Worm (Caenorhabditis elegans) whole organism, young adult: Measurements from ENCODE around the gene srx-42.

Experiments used
- B0261.1 ChIP-seq: sonication (generic microtip); optimal IDR thresholded peaks from 2 replicates; lab custom pipeline; 2016; ENCODE audit warnings: mild to moderate bottlenecking, missing genetic modification characterization, moderate library complexity, missing compliant biosample characterization
- C17E4.6 ChIP-seq: fragments of 200-800 bp; sonication (Bioruptor generic); IDR thresholded peaks from 2 replicates; pipeline ENCODE4 v1.3.6; 2022; ENCODE audit warnings: missing genetic modification reagents, missing genetic modification characterization, missing compliant biosample characterization
- F10E7.11 ChIP-seq: sonication (generic microtip); optimal IDR thresholded peaks from 2 replicates; lab custom pipeline; 2017; ENCODE audit warnings: mild to moderate bottlenecking, missing genetic modification characterization, moderate library complexity, missing compliant biosample characterization
- F52B5.7 ChIP-seq: sonication (generic microtip); optimal IDR thresholded peaks from 2 replicates; lab custom pipeline; 2016; ENCODE audit warnings: mild to moderate bottlenecking, missing genetic modification characterization, missing compliant biosample characterization
- K11D2.4 ChIP-seq: fragments of 200-800 bp; sonication (Bioruptor generic); IDR thresholded peaks from 2 replicates; pipeline ENCODE4 v1.3.6; 2022; ENCODE audit warnings: missing genetic modification reagents, missing genetic modification characterization, missing compliant biosample characterization
- K12H6.12 ChIP-seq: fragments of 200-800 bp; sonication (Bioruptor generic); optimal IDR thresholded peaks from 2 replicates; lab custom pipeline; 2018; ENCODE audit warnings: mild to moderate bottlenecking, missing genetic modification characterization, missing compliant biosample characterization
- T26A5.8 ChIP-seq: sonication (generic microtip); optimal IDR thresholded peaks from 2 replicates; lab custom pipeline; 2016; ENCODE audit warnings: missing genetic modification characterization, missing compliant biosample characterization
- Y53F4B.3 ChIP-seq: fragments of 200-800 bp; sonication (Bioruptor generic); IDR thresholded peaks from 2 replicates; pipeline ENCODE4 v1.3.6; 2022; ENCODE audit warnings: missing genetic modification reagents, missing genetic modification characterization, missing compliant biosample characterization
- Y79H2A.3 ChIP-seq: fragments of 200-800 bp; sonication (Bioruptor generic); conservative IDR thresholded peaks from 2 replicates; pipeline ENCODE4 v1.3.6; 2022; ENCODE audit warnings: missing genetic modification reagents, missing genetic modification characterization, missing compliant biosample characterization
- ZK185.1 ChIP-seq: sonication (generic microtip); optimal IDR thresholded peaks from 2 replicates; lab custom pipeline; 2016; ENCODE audit warnings: mild to moderate bottlenecking, missing genetic modification characterization, missing compliant biosample characterization; ENCODE audit not compliant: poor library complexity, severe bottlenecking
- ama-1 ChIP-seq, 3 experiments: fragments of 150-350 bp in 1 of 3; sonication (generic microtip) in 2 of 3; optimal IDR thresholded peaks; 2 replicates each; lab custom pipeline; 2014 to 2018; ENCODE audit warnings: missing biosample characterization in 2 of 3, missing genetic modification characterization in 2 of 3, missing genetic modification reagents in 2 of 3
- athp-1 ChIP-seq: sonication (generic microtip); optimal IDR thresholded peaks from 2 replicates; lab custom pipeline; 2017; ENCODE audit warnings: mild to moderate bottlenecking, missing genetic modification characterization, missing compliant biosample characterization
- bed-1 ChIP-seq: fragments of 200-800 bp; sonication (Bioruptor generic); IDR thresholded peaks from 2 replicates; pipeline ENCODE4 v1.3.6; 2022; ENCODE audit warnings: missing genetic modification reagents, missing genetic modification characterization, missing compliant biosample characterization
- ccch-3 ChIP-seq: fragments of 200-800 bp; sonication (Bioruptor generic); optimal IDR thresholded peaks from 2 replicates; lab custom pipeline; 2018; ENCODE audit warnings: mild to moderate bottlenecking, missing genetic modification characterization, missing compliant biosample characterization
- cebp-2 ChIP-seq: fragments of 200-800 bp; sonication (Bioruptor generic); IDR thresholded peaks from 2 replicates; pipeline ENCODE4 v1.3.6; 2022; ENCODE audit warnings: missing genetic modification characterization, missing compliant biosample characterization
- ceh-100 ChIP-seq: fragments of 200-800 bp; sonication (Bioruptor generic); IDR thresholded peaks from 2 replicates; pipeline ENCODE4 v1.3.6; 2022; ENCODE audit warnings: missing genetic modification reagents, missing genetic modification characterization, missing compliant biosample characterization
- ceh-27 ChIP-seq: fragments of 200-800 bp; sonication (Bioruptor generic); optimal IDR thresholded peaks from 2 replicates; lab custom pipeline; 2018; ENCODE audit warnings: mild to moderate bottlenecking, missing genetic modification characterization, moderate library complexity, missing compliant biosample characterization
- ceh-58 ChIP-seq: fragments of 200-800 bp; sonication (Bioruptor generic); IDR thresholded peaks from 2 replicates; pipeline ENCODE4 v1.3.6; 2022; ENCODE audit warnings: missing genetic modification characterization, missing compliant biosample characterization
- ceh-79 ChIP-seq: sonication (generic microtip); optimal IDR thresholded peaks from 2 replicates; lab custom pipeline; 2017; ENCODE audit warnings: mild to moderate bottlenecking, missing genetic modification characterization, missing compliant biosample characterization
- chd-7 ChIP-seq: sonication (generic microtip); optimal IDR thresholded peaks from 2 replicates; lab custom pipeline; 2016; ENCODE audit warnings: mild to moderate bottlenecking, missing genetic modification characterization, moderate library complexity, missing compliant biosample characterization
- die-1 ChIP-seq: sonication (generic microtip); optimal IDR thresholded peaks from 2 replicates; lab custom pipeline; 2016; ENCODE audit warnings: missing genotype, mild to moderate bottlenecking, missing genetic modification characterization, missing compliant biosample characterization
- egl-44 ChIP-seq: fragments of 200-800 bp; sonication (Bioruptor generic); IDR thresholded peaks from 2 replicates; pipeline ENCODE4 v1.3.6; 2022; ENCODE audit warnings: missing genetic modification reagents, missing genetic modification characterization, missing compliant biosample characterization
- fkh-3 ChIP-seq: sonication (generic microtip); optimal IDR thresholded peaks from 2 replicates; lab custom pipeline; 2016; ENCODE audit warnings: mild to moderate bottlenecking, missing genetic modification characterization, missing compliant biosample characterization
- gei-17 ChIP-seq: fragments of 200-800 bp; sonication (Bioruptor generic); optimal IDR thresholded peaks from 2 replicates; lab custom pipeline; 2018; ENCODE audit warnings: mild to moderate bottlenecking, missing genetic modification characterization, missing compliant biosample characterization
- him-1 ChIP-seq: sonication (generic microtip); optimal IDR thresholded peaks from 2 replicates; lab custom pipeline; 2016; ENCODE audit warnings: missing genotype, missing genetic modification reagents, missing genetic modification characterization, missing compliant biosample characterization
- lag-1 ChIP-seq: fragments of 200-800 bp; sonication (Bioruptor generic); IDR thresholded peaks from 2 replicates; pipeline ENCODE4 v1.3.6; 2022; ENCODE audit warnings: missing genetic modification reagents, missing genetic modification characterization, missing compliant biosample characterization
- lin-35 ChIP-seq, 3 experiments: fragments of 150-350 bp in 2 of 3; sonication (generic microtip) in 1 of 3; optimal IDR thresholded peaks; 2 replicates each; lab custom pipeline; 2014 to 2018; ENCODE audit warnings: missing biosample characterization in 3 of 3, missing genetic modification characterization in 3 of 3, missing genetic modification reagents in 3 of 3
- lin-40 ChIP-seq: sonication (generic microtip); optimal IDR thresholded peaks from 2 replicates; lab custom pipeline; 2016; ENCODE audit warnings: missing genetic modification characterization, mild to moderate bottlenecking, missing compliant biosample characterization, missing genotype, missing genetic modification reagents
- nfyb-1 ChIP-seq: fragments of 200-800 bp; sonication (Bioruptor generic); IDR thresholded peaks from 2 replicates; pipeline ENCODE4 v1.3.6; 2022; ENCODE audit warnings: missing genetic modification reagents, missing genetic modification characterization, missing compliant biosample characterization
- rec-8 ChIP-seq, 2 experiments: sonication (generic microtip); optimal IDR thresholded peaks; 2 replicates each; lab custom pipeline; 2016; ENCODE audit warnings: mild to moderate bottlenecking in 2 of 2, missing genetic modification characterization in 2 of 2, missing genetic modification reagents in 2 of 2, missing genotype in 2 of 2, missing biosample characterization in 1 of 2, missing compliant biosample characterization in 1 of 2, moderate library complexity in 1 of 2
- repo-1 ChIP-seq: sonication (generic microtip); optimal IDR thresholded peaks from 2 replicates; lab custom pipeline; 2017; ENCODE audit warnings: mild to moderate bottlenecking, missing genetic modification characterization, missing compliant biosample characterization
- rpc-1 ChIP-seq, 2 experiments: fragments of 150-350 bp in 1 of 2; sonication (generic microtip) in 1 of 2; optimal IDR thresholded peaks; 2 replicates each; lab custom pipeline; 2014 to 2018; ENCODE audit warnings: missing biosample characterization in 1 of 2, missing genetic modification characterization in 1 of 2, missing genetic modification reagents in 1 of 2, missing genotype in 1 of 2
- snpc-3.4 ChIP-seq: sonication (generic microtip); optimal IDR thresholded peaks from 2 replicates; lab custom pipeline; 2017; ENCODE audit warnings: missing genetic modification characterization, mild to moderate bottlenecking, missing compliant biosample characterization, antibody characterized with exemption, moderate library complexity, missing genotype, missing genetic modification reagents
- sptf-2 ChIP-seq: fragments of 200-800 bp; sonication (Bioruptor generic); optimal IDR thresholded peaks from 2 replicates; lab custom pipeline; 2018; ENCODE audit warnings: mild to moderate bottlenecking, missing genetic modification characterization, missing compliant biosample characterization
- tbx-9 ChIP-seq: sonication (generic microtip); optimal IDR thresholded peaks from 2 replicates; lab custom pipeline; 2016; ENCODE audit warnings: borderline replicate concordance, missing genetic modification characterization, inconsistent platforms, missing compliant biosample characterization
- unc-62 ChIP-seq: fragments of 150-350 bp; optimal IDR thresholded peaks from 2 replicates; lab custom pipeline; 2014; ENCODE audit warnings: missing biosample characterization, missing genetic modification reagents, missing genetic modification characterization
- zim-3 ChIP-seq: sonication (generic microtip); optimal IDR thresholded peaks from 2 replicates; lab custom pipeline; 2017; ENCODE audit warnings: mild to moderate bottlenecking, missing genetic modification characterization, moderate library complexity, missing compliant biosample characterization
- ztf-25 ChIP-seq: fragments of 200-800 bp; sonication (Bioruptor generic); IDR thresholded peaks from 2 replicates; pipeline ENCODE4 v1.3.6; 2022; ENCODE audit warnings: missing genetic modification reagents, missing genetic modification characterization, missing compliant biosample characterization
- ztf-3 ChIP-seq: fragments of 200-800 bp; sonication (Bioruptor generic); optimal IDR thresholded peaks from 2 replicates; lab custom pipeline; 2018; ENCODE audit warnings: mild to moderate bottlenecking, missing genetic modification characterization, missing compliant biosample characterization
- ztf-6 ChIP-seq: fragments of 200-800 bp; sonication (Bioruptor generic); IDR thresholded peaks from 2 replicates; pipeline ENCODE4 v1.3.6; 2022; ENCODE audit warnings: missing genetic modification reagents, missing genetic modification characterization, missing compliant biosample characterization

srx-42 gene

DNA sequence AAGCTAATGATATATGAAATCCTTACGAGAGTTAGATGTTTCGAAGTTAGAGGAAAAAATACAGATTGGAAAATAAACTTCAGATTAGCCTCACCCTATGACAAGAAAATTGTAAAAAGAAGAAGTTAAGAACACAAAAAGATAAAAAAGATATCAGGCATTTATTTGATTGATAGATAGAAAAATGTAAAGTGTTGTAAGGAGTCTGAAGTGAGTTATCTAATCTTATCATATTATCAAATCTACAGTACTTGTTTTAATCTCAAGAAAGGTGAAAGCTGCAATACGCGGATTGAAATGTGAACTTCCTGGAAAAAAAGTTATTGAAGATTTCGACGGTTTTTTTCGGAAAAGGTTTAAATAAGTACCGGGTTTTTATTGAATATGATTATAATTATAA is 14.6 kb downstream of the srx-42 start:
- TF ChIP-seq ceh-100 (GFP tag; lab: Robert Waterston, UW) (no peak), tbx-9 (tag; lab: Kevin White, UChicago) (no peak), B0261.1 (tag; lab: Kevin White, UChicago) (no peak), lin-40 (tag; lab: Kevin White, UChicago) (no peak), F52B5.7 (tag; lab: Kevin White, UChicago) (no peak), ama-1 (optimal IDR thresholded peaks at IDR 0.05; lab: Kevin White, UChicago) (no peak), ama-1 (GFP tag; optimal IDR thresholded peaks at IDR 0.05; lab: Kevin White, UChicago) (no peak), rec-8 (tag; optimal IDR thresholded peaks at IDR 0.05; lab: Kevin White, UChicago) (no peak), T26A5.8 (tag; lab: Kevin White, UChicago) (no peak), ztf-6 (GFP tag; lab: Robert Waterston, UW) (no peak), ztf-3 (no peak), Y53F4B.3 (GFP tag; lab: Robert Waterston, UW) (no peak), ZK185.1 (tag; lab: Kevin White, UChicago) (no peak), ceh-58 (GFP tag; lab: Robert Waterston, UW) (no peak), fkh-3 (no peak), unc-62 (no peak), nfyb-1 (GFP tag; lab: Robert Waterston, UW) (no peak), zim-3 (tag; lab: Kevin White, UChicago) (no peak), repo-1 (tag; lab: Kevin White, UChicago) (no peak), K12H6.12 (tag; lab: Kevin White, UChicago) (no peak), bed-1 (GFP tag; lab: Robert Waterston, UW) (no peak)

DNA sequence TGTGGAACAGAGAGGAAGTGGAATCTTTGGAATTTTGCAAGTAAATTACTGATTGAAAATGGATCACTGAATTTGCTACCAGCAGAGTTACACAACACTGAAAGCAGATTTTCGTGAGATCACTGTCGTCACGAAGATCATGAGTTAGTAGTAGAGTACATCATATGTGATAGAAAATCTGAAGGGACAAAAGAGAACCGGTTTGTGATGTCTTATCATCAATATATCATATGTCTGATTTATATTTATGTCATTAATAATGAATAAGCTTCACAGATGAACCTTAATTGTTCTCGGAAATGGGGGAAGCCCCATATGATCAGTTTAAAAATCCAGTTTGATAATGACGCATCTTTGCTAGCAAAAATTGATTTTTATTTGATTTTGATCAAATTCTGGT is 15.2 kb downstream of the srx-42 start:
- TF ChIP-seq lin-35 (GFP tag; optimal IDR thresholded peaks at IDR 0.05; lab: Kevin White, UChicago) (no peak), zim-3 (tag; lab: Kevin White, UChicago) (no peak), tbx-9 (tag; lab: Kevin White, UChicago) (no peak), Y79H2A.3 (GFP tag; lab: Robert Waterston, UW) (no peak), K12H6.12 (tag; lab: Kevin White, UChicago) (no peak), die-1 (tag; lab: Kevin White, UChicago) (no peak)

DNA sequence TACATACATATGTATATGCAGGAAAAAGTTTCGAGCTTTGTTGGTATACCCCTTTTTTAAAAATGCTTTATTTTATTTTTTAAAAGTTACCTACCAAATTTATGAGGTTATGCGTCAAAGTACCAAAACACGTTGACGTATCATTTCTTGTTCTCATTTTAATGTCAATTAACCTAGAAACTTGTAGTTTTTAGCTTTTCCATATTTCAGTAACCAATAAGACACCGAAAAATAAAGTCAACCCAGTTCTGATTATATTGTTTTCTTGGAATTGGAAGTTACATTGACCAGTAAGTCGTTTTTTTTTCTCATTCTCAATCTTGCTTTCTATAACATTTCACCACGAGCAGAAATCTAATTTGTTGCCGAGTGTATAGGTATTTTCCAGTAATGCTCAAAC is 16.0 kb downstream of the srx-42 start, which contains the start of gene srw-145:
TSS of gene srw-145 (plus strand) at position 301 of the 400 bp plus-strand sequence.
- TF ChIP-seq zim-3 (tag; lab: Kevin White, UChicago) (no peak), gei-17 (GFP tag; lab: Kevin White, UChicago) (no peak), athp-1 (tag; lab: Kevin White, UChicago) (no peak), ccch-3 (GFP tag; lab: Kevin White, UChicago) (no peak), ceh-79 (tag; lab: Kevin White, UChicago) (no peak), lin-40 (tag; lab: Kevin White, UChicago) (no peak), chd-7 (tag; lab: Kevin White, UChicago) (no peak), egl-44 (GFP tag; lab: Robert Waterston, UW) (no peak), repo-1 (tag; lab: Kevin White, UChicago) (no peak)
- TF ChIP-seq, all 124 proteins: peak for 0

DNA sequence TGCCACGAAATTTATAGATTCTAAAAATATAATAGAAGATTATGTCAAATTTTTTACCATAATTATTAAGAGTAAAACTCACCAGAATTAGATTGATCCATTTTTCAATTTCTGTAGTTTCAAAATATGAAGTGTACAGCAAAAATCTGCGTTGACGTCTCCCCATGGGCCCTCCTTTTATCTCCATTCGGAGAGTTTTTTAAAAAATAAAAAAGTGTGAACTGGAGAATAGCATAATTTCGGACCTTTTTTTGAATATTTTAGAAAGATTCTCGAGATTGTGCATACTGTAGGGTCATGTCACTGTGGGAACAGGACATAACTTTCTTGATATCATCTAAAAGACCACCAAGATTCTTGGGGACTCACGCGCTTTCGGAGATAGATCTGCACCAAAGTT is 21.3 kb downstream of the srx-42 start, which contains the start of gene dpr-1:
TSS of gene dpr-1 (minus strand) at position 101 of the 400 bp plus-strand sequence.
- TF ChIP-seq C17E4.6 (GFP tag; lab: Robert Waterston, UW) (no peak), K11D2.4 (GFP tag; lab: Robert Waterston, UW) (no peak), ztf-25 (GFP tag; lab: Robert Waterston, UW) (no peak), ceh-27 (GFP tag; lab: Kevin White, UChicago) (no peak), lag-1 (no peak), F10E7.11 (tag; lab: Kevin White, UChicago) (no peak), sptf-2 (no peak), him-1 (no peak), cebp-2 (GFP tag; lab: Robert Waterston, UW) (no peak), rpc-1 (optimal IDR thresholded peaks at IDR 0.05; lab: Kevin White, UChicago) (no peak), rpc-1 (tag; optimal IDR thresholded peaks at IDR 0.05; lab: Kevin White, UChicago) (no peak), snpc-3.4 (no peak)
